Worm (Caenorhabditis elegans) whole organism, young adult: ENCODE data around the gene srh-264.

Source experiments
- F33H1.4 ChIP-seq: fragments of 200-800 bp; sonication (Bioruptor generic); IDR thresholded peaks from 2 replicates; pipeline ENCODE4 v1.3.6; 2022; ENCODE audit warnings: missing genetic modification reagents, missing genetic modification characterization, missing compliant biosample characterization
- F49E8.2 ChIP-seq: sonication (generic microtip); optimal IDR thresholded peaks from 3 replicates; lab custom pipeline; 2017; ENCODE audit warnings: missing genetic modification characterization, mild to moderate bottlenecking, missing compliant biosample characterization, antibody characterized with exemption, moderate library complexity; ENCODE audit not compliant: insufficient read depth
- K12H6.12 ChIP-seq: fragments of 200-800 bp; sonication (Bioruptor generic); optimal IDR thresholded peaks from 2 replicates; lab custom pipeline; 2018; ENCODE audit warnings: mild to moderate bottlenecking, missing genetic modification characterization, missing compliant biosample characterization
- Y53G8AR.9 ChIP-seq: fragments of 200-800 bp; sonication (Bioruptor generic); conservative IDR thresholded peaks from 2 replicates; pipeline ENCODE4 v1.3.6; 2022; ENCODE audit warnings: missing genetic modification reagents, missing genetic modification characterization, missing compliant biosample characterization
- ama-1 ChIP-seq, 3 experiments: fragments of 150-350 bp in 1 of 3; sonication (generic microtip) in 2 of 3; optimal IDR thresholded peaks; 2 replicates each; lab custom pipeline; 2014 to 2018; ENCODE audit warnings: missing biosample characterization in 2 of 3, missing genetic modification characterization in 2 of 3, missing genetic modification reagents in 2 of 3
- madf-3 ChIP-seq: fragments of 200-800 bp; sonication (Bioruptor generic); IDR thresholded peaks from 2 replicates; pipeline ENCODE4 v1.3.6; 2022; ENCODE audit warnings: missing genetic modification reagents, missing genetic modification characterization, missing compliant biosample characterization
- snpc-4 ChIP-seq, 5 experiments: fragments of 150-350 bp in 1 of 5; sonication (generic microtip) in 4 of 5; optimal IDR thresholded peaks; 2 replicates each; lab custom pipeline; 2014 to 2018; ENCODE audit warnings: missing genetic modification characterization in 5 of 5, missing biosample characterization in 3 of 5, antibody characterized with exemption in 2 of 5, mild to moderate bottlenecking in 2 of 5, missing compliant biosample characterization in 2 of 5, missing genotype in 2 of 5, moderate library complexity in 2 of 5, missing genetic modification reagents in 1 of 5
- ztf-26 ChIP-seq: sonication (generic microtip); optimal IDR thresholded peaks from 2 replicates; lab custom pipeline; 2017; ENCODE audit warnings: missing genetic modification characterization, missing compliant biosample characterization

DNA sequence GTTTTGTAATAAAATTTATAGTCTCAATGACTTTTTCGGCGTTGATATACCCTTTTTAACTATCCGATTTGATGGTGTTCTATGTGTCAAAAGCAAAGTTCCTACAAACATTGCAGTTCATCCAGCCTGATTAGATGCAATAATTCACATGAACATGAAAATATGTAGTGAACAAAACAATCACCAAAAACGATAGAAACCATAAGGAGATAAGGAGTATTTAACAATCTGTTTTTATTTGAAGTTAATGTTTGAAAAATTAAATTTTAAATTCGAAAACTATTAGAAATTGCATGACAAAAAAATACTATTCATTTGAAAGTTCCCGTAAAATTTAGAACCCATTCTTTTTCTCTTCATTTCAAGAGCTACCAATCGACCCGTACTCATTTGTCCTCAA lies 13.0 kb downstream of the srh-264 start, which contains the start of gene fbxa-209:
- TF ChIP-seq ztf-26 (tag; lab: Kevin White, UChicago), result no peak
- TF ChIP-seq ama-1 (optimal IDR thresholded peaks at IDR 0.05; lab: Kevin White, UChicago), result no peak
- TF ChIP-seq ama-1 (GFP tag; optimal IDR thresholded peaks at IDR 0.05; lab: Kevin White, UChicago), result no peak
- no peak for TF ChIP-seq K12H6.12 (tag; lab: Kevin White, UChicago)
- no peak for TF ChIP-seq F33H1.4
- no peak for TF ChIP-seq madf-3 (GFP tag; lab: Robert Waterston, UW)
- TF ChIP-seq snpc-4 (GFP tag; optimal IDR thresholded peaks at IDR 0.05; lab: Kevin White, UChicago), result no peak
- no peak for TF ChIP-seq snpc-4 (tag; optimal IDR thresholded peaks at IDR 0.05; lab: Kevin White, UChicago)
- no peak for TF ChIP-seq F49E8.2
- no peak for TF ChIP-seq Y53G8AR.9
